Worm (Caenorhabditis elegans) whole organism, young adult: ENCODE measurements around the gene K02D3.1.

Experiments used
- B0019.2 ChIP-seq: fragments of 200-800 bp; sonication (Bioruptor generic); conservative IDR thresholded peaks from 2 replicates; pipeline ENCODE4 v1.3.6; 2022; ENCODE audit warnings: missing genetic modification reagents, missing genetic modification characterization, missing compliant biosample characterization
- B0336.3 ChIP-seq: fragments of 200-800 bp; sonication (Bioruptor generic); IDR thresholded peaks from 2 replicates; pipeline ENCODE4 v1.3.6; 2022; ENCODE audit warnings: missing genetic modification characterization, missing compliant biosample characterization
- C06A6.2 ChIP-seq: fragments of 200-800 bp; sonication (Bioruptor generic); conservative IDR thresholded peaks from 2 replicates; pipeline ENCODE4 v1.3.6; 2022; ENCODE audit warnings: missing genetic modification characterization, missing compliant biosample characterization
- C17E4.6 ChIP-seq: fragments of 200-800 bp; sonication (Bioruptor generic); IDR thresholded peaks from 2 replicates; pipeline ENCODE4 v1.3.6; 2022; ENCODE audit warnings: missing genetic modification reagents, missing genetic modification characterization, missing compliant biosample characterization
- D2030.7 ChIP-seq: fragments of 200-800 bp; sonication (Bioruptor generic); IDR thresholded peaks from 2 replicates; pipeline ENCODE4 v1.3.6; 2022; ENCODE audit warnings: missing genetic modification reagents, missing genetic modification characterization, missing compliant biosample characterization
- F10E7.11 ChIP-seq: sonication (generic microtip); optimal IDR thresholded peaks from 2 replicates; lab custom pipeline; 2017; ENCODE audit warnings: mild to moderate bottlenecking, missing genetic modification characterization, moderate library complexity, missing compliant biosample characterization
- F23B12.7 ChIP-seq: sonication (generic microtip); optimal IDR thresholded peaks from 2 replicates; lab custom pipeline; 2017; ENCODE audit warnings: missing genetic modification characterization, mild to moderate bottlenecking, missing compliant biosample characterization, antibody characterized with exemption, moderate library complexity; ENCODE audit not compliant: insufficient read depth
- F37B4.10 ChIP-seq: fragments of 200-800 bp; sonication (Bioruptor generic); IDR thresholded peaks from 2 replicates; pipeline ENCODE4 v1.3.6; 2022; ENCODE audit warnings: missing genetic modification characterization, missing compliant biosample characterization
- F52B5.7 ChIP-seq: sonication (generic microtip); optimal IDR thresholded peaks from 2 replicates; lab custom pipeline; 2016; ENCODE audit warnings: mild to moderate bottlenecking, missing genetic modification characterization, missing compliant biosample characterization
- F57A8.1 ChIP-seq: fragments of 200-800 bp; sonication (Bioruptor generic); optimal IDR thresholded peaks from 2 replicates; lab custom pipeline; 2018; ENCODE audit warnings: mild to moderate bottlenecking, missing genetic modification characterization, moderate library complexity, missing compliant biosample characterization
- F57C9.4 ChIP-seq: sonication (generic microtip); optimal IDR thresholded peaks from 2 replicates; lab custom pipeline; 2017; ENCODE audit warnings: mild to moderate bottlenecking, missing genetic modification characterization, missing compliant biosample characterization
- T07F8.4 ChIP-seq: sonication (generic microtip); optimal IDR thresholded peaks from 2 replicates; lab custom pipeline; 2016; ENCODE audit warnings: mild to moderate bottlenecking, missing genetic modification characterization, moderate library complexity, missing compliant biosample characterization
- T26A5.8 ChIP-seq: sonication (generic microtip); optimal IDR thresholded peaks from 2 replicates; lab custom pipeline; 2016; ENCODE audit warnings: missing genetic modification characterization, missing compliant biosample characterization
- Y56A3A.18 ChIP-seq: fragments of 200-800 bp; sonication (Bioruptor generic); IDR thresholded peaks from 2 replicates; pipeline ENCODE4 v1.3.6; 2022; ENCODE audit warnings: missing genetic modification reagents, missing genetic modification characterization, missing compliant biosample characterization
- Y67H2A.10 ChIP-seq: fragments of 200-800 bp; sonication (Bioruptor generic); conservative IDR thresholded peaks from 2 replicates; pipeline ENCODE4 v1.3.6; 2022; ENCODE audit warnings: missing genetic modification reagents, missing genetic modification characterization, missing compliant biosample characterization
- aptf-2 ChIP-seq: fragments of 200-800 bp; sonication (Bioruptor generic); conservative IDR thresholded peaks from 2 replicates; pipeline ENCODE4 v1.3.6; 2022; ENCODE audit warnings: missing genetic modification reagents, missing genetic modification characterization, missing compliant biosample characterization
- atf-7 ChIP-seq: sonication (generic microtip); optimal IDR thresholded peaks from 2 replicates; lab custom pipeline; 2017; ENCODE audit warnings: mild to moderate bottlenecking, missing genetic modification characterization, missing compliant biosample characterization
- athp-1 ChIP-seq: sonication (generic microtip); optimal IDR thresholded peaks from 2 replicates; lab custom pipeline; 2017; ENCODE audit warnings: mild to moderate bottlenecking, missing genetic modification characterization, missing compliant biosample characterization
- attf-5 ChIP-seq: fragments of 200-800 bp; sonication (Bioruptor generic); optimal IDR thresholded peaks from 2 replicates; lab custom pipeline; 2018; ENCODE audit warnings: mild to moderate bottlenecking, missing genetic modification characterization, missing compliant biosample characterization
- bed-2 ChIP-seq: fragments of 200-800 bp; sonication (Bioruptor generic); IDR thresholded peaks from 2 replicates; pipeline ENCODE4 v1.3.6; 2022; ENCODE audit warnings: missing genetic modification reagents, missing genetic modification characterization, missing compliant biosample characterization
- ccch-3 ChIP-seq: fragments of 200-800 bp; sonication (Bioruptor generic); optimal IDR thresholded peaks from 2 replicates; lab custom pipeline; 2018; ENCODE audit warnings: mild to moderate bottlenecking, missing genetic modification characterization, missing compliant biosample characterization
- cebp-1 ChIP-seq, 2 experiments: fragments of 200-800 bp in 1 of 2; sonication (Bioruptor generic) in 1 of 2; sonication (generic microtip) in 1 of 2; IDR thresholded peaks in 1 of 2; optimal IDR thresholded peaks in 1 of 2; 2 replicates each; pipeline versions ENCODE4 v1.3.6 to Lab custom; 2017 to 2022; ENCODE audit warnings: missing compliant biosample characterization in 2 of 2, missing genetic modification characterization in 2 of 2, mild to moderate bottlenecking in 1 of 2, missing genetic modification reagents in 1 of 2, moderate library complexity in 1 of 2
- ceh-100 ChIP-seq: fragments of 200-800 bp; sonication (Bioruptor generic); IDR thresholded peaks from 2 replicates; pipeline ENCODE4 v1.3.6; 2022; ENCODE audit warnings: missing genetic modification reagents, missing genetic modification characterization, missing compliant biosample characterization
- ceh-91 ChIP-seq: fragments of 200-800 bp; sonication (Bioruptor generic); IDR thresholded peaks from 2 replicates; pipeline ENCODE4 v1.3.6; 2022; ENCODE audit warnings: missing genetic modification reagents, missing genetic modification characterization, missing compliant biosample characterization
- dpl-1 ChIP-seq: fragments of 150-350 bp; optimal IDR thresholded peaks from 2 replicates; lab custom pipeline; 2014; ENCODE audit warnings: missing biosample characterization, missing genetic modification reagents, missing genetic modification characterization
- gei-17 ChIP-seq: fragments of 200-800 bp; sonication (Bioruptor generic); optimal IDR thresholded peaks from 2 replicates; lab custom pipeline; 2018; ENCODE audit warnings: mild to moderate bottlenecking, missing genetic modification characterization, missing compliant biosample characterization
- lin-26 ChIP-seq: fragments of 200-800 bp; sonication (Bioruptor generic); IDR thresholded peaks from 2 replicates; pipeline ENCODE4 v1.3.6; 2022; ENCODE audit warnings: missing genetic modification reagents, missing genetic modification characterization, missing compliant biosample characterization
- lir-1 ChIP-seq: fragments of 200-800 bp; sonication (Bioruptor generic); conservative IDR thresholded peaks from 2 replicates; pipeline ENCODE4 v1.3.6; 2022; ENCODE audit warnings: missing genetic modification reagents, missing genetic modification characterization, missing compliant biosample characterization
- lsl-1 ChIP-seq: fragments of 200-800 bp; sonication (Bioruptor generic); optimal IDR thresholded peaks from 2 replicates; lab custom pipeline; 2018; ENCODE audit warnings: mild to moderate bottlenecking, missing genetic modification characterization, moderate library complexity, missing compliant biosample characterization
- lsy-27 ChIP-seq: sonication (generic microtip); optimal IDR thresholded peaks from 2 replicates; lab custom pipeline; 2017; ENCODE audit warnings: missing genetic modification characterization, mild to moderate bottlenecking, missing compliant biosample characterization, antibody characterized with exemption, missing genotype, borderline replicate concordance; ENCODE audit not compliant: insufficient read depth
- madf-8 ChIP-seq: fragments of 200-800 bp; sonication (Bioruptor generic); conservative IDR thresholded peaks from 2 replicates; pipeline ENCODE4 v1.3.6; 2022; ENCODE audit warnings: missing genetic modification reagents, missing genetic modification characterization, missing compliant biosample characterization
- mcd-1 ChIP-seq: fragments of 200-800 bp; sonication (Bioruptor generic); IDR thresholded peaks from 2 replicates; pipeline ENCODE4 v1.3.6; 2022; ENCODE audit warnings: missing genetic modification reagents, missing genetic modification characterization, missing compliant biosample characterization
- mxl-1 ChIP-seq: sonication (generic microtip); optimal IDR thresholded peaks from 2 replicates; lab custom pipeline; 2016; ENCODE audit warnings: missing genetic modification characterization, missing compliant biosample characterization
- nhr-179 ChIP-seq: sonication (generic microtip); optimal IDR thresholded peaks from 2 replicates; lab custom pipeline; 2016; ENCODE audit warnings: mild to moderate bottlenecking, missing genetic modification characterization, missing compliant biosample characterization
- nhr-27 ChIP-seq: fragments of 200-800 bp; sonication (Bioruptor generic); optimal IDR thresholded peaks from 2 replicates; lab custom pipeline; 2018; ENCODE audit warnings: mild to moderate bottlenecking, missing genetic modification characterization, moderate library complexity, missing compliant biosample characterization
- pbrm-1 ChIP-seq: fragments of 200-800 bp; sonication (Bioruptor generic); IDR thresholded peaks from 2 replicates; pipeline ENCODE4 v1.3.6; 2022; ENCODE audit warnings: missing genetic modification reagents, missing genetic modification characterization, missing compliant biosample characterization
- pha-4 ChIP-seq: fragments of 150-350 bp; sonication (generic microtip); optimal IDR thresholded peaks from 2 replicates; lab custom pipeline; 2014; ENCODE audit warnings: missing biosample characterization, missing genetic modification reagents, missing genetic modification characterization
- rcor-1 ChIP-seq: fragments of 200-800 bp; sonication (Bioruptor generic); IDR thresholded peaks from 2 replicates; pipeline ENCODE4 v1.3.6; 2022; ENCODE audit warnings: missing genetic modification reagents, missing genetic modification characterization, missing compliant biosample characterization
- rec-8 ChIP-seq, 2 experiments: sonication (generic microtip); optimal IDR thresholded peaks; 2 replicates each; lab custom pipeline; 2016; ENCODE audit warnings: mild to moderate bottlenecking in 2 of 2, missing genetic modification characterization in 2 of 2, missing genetic modification reagents in 2 of 2, missing genotype in 2 of 2, missing biosample characterization in 1 of 2, missing compliant biosample characterization in 1 of 2, moderate library complexity in 1 of 2
- rpc-1 ChIP-seq, 2 experiments: fragments of 150-350 bp in 1 of 2; sonication (generic microtip) in 1 of 2; optimal IDR thresholded peaks; 2 replicates each; lab custom pipeline; 2014 to 2018; ENCODE audit warnings: missing biosample characterization in 1 of 2, missing genetic modification characterization in 1 of 2, missing genetic modification reagents in 1 of 2, missing genotype in 1 of 2
- sea-2 ChIP-seq: fragments of 200-800 bp; sonication (Bioruptor generic); IDR thresholded peaks from 2 replicates; pipeline ENCODE4 v1.3.6; 2022; ENCODE audit warnings: missing genetic modification characterization, missing compliant biosample characterization
- tbp1 ChIP-seq: fragments of 200-800 bp; sonication (Bioruptor generic); optimal IDR thresholded peaks from 2 replicates; lab custom pipeline; 2018; ENCODE audit warnings: mild to moderate bottlenecking, missing genetic modification characterization, missing compliant biosample characterization
- xnd-1 ChIP-seq: sonication (generic microtip); optimal IDR thresholded peaks from 2 replicates; lab custom pipeline; 2016; ENCODE audit warnings: missing genotype, missing genetic modification reagents, missing genetic modification characterization, missing compliant biosample characterization
- zim-3 ChIP-seq: sonication (generic microtip); optimal IDR thresholded peaks from 2 replicates; lab custom pipeline; 2017; ENCODE audit warnings: mild to moderate bottlenecking, missing genetic modification characterization, moderate library complexity, missing compliant biosample characterization
- ztf-18 ChIP-seq: sonication (generic microtip); optimal IDR thresholded peaks from 2 replicates; lab custom pipeline; 2016; ENCODE audit warnings: missing genotype, mild to moderate bottlenecking, missing genetic modification characterization, missing compliant biosample characterization
- ztf-28 ChIP-seq: fragments of 200-800 bp; sonication (Bioruptor generic); IDR thresholded peaks from 2 replicates; pipeline ENCODE4 v1.3.6; 2022; ENCODE audit warnings: missing genetic modification reagents, missing genetic modification characterization, missing compliant biosample characterization

K02D3.1 gene

ce11 chrX:13700642-13701233, 6.0 kb upstream of the K02D3.1 start (continued):
- TF ChIP-seq zim-3 (tag; lab: Kevin White, UChicago) (peak; percentile 67), sea-2 (GFP tag; lab: Robert Waterston, UW) (0 out of 2 replicates have a peak, but pooled peaks have one; percentile 51), D2030.7 (GFP tag; lab: Robert Waterston, UW) (no peak), lsy-27 (tag; lab: Kevin White, UChicago) (peak; percentile 27), F10E7.11 (tag; lab: Kevin White, UChicago) (peak; percentile 99), F57C9.4 (tag; lab: Kevin White, UChicago) (peak; percentile 54), nhr-179 (tag; lab: Kevin White, UChicago) (peak; percentile 86), lsl-1 (GFP tag; lab: Kevin White, UChicago) (no peak), nhr-27 (tag; lab: Kevin White, UChicago) (peak; percentile 97), F52B5.7 (tag; lab: Kevin White, UChicago) (peak; percentile 94), mxl-1 (tag; lab: Kevin White, UChicago) (peak; percentile 86), Y56A3A.18 (GFP tag; lab: Robert Waterston, UW) (peak; percentile 100), ceh-100 (GFP tag; lab: Robert Waterston, UW) (peak; percentile 79), rpc-1 (optimal IDR thresholded peaks at IDR 0.05; lab: Kevin White, UChicago) (peak; percentile 15), rpc-1 (tag; optimal IDR thresholded peaks at IDR 0.05; lab: Kevin White, UChicago) (no peak), bed-2 (GFP tag; lab: Robert Waterston, UW) (0 out of 2 replicates have a peak, but pooled peaks have one; percentile 60), rec-8 (tag; optimal IDR thresholded peaks at IDR 0.05; lab: Kevin White, UChicago) (no peak), pha-4 (tag; lab: Kevin White, UChicago) (peak; percentile 95), B0019.2 (GFP tag; lab: Robert Waterston, UW) (no peak), F23B12.7 (tag; lab: Kevin White, UChicago) (peak; percentile 98), gei-17 (GFP tag; lab: Kevin White, UChicago) (peak; percentile 98), dpl-1 (GFP tag; lab: Kevin White, UChicago) (no peak), B0336.3 (GFP tag; lab: Robert Waterston, UW) (peak; percentile 99), xnd-1 (tag; lab: Kevin White, UChicago) (no peak), C06A6.2 (GFP tag; lab: Robert Waterston, UW) (peak; percentile 98), atf-7 (tag; lab: Kevin White, UChicago) (peak; percentile 99), C17E4.6 (GFP tag; lab: Robert Waterston, UW) (peak; percentile 90), cebp-1 (GFP tag; IDR thresholded peaks at IDR 0.05; lab: Robert Waterston, UW) (peak; percentile 75), cebp-1 (tag; optimal IDR thresholded peaks at IDR 0.05; lab: Kevin White, UChicago) (peak; percentile 98), ztf-18 (tag; lab: Kevin White, UChicago) (peak; percentile 69), T26A5.8 (no peak), tbp1 (GFP tag; lab: Kevin White, UChicago) (peak; percentile 82), rcor-1 (GFP tag; lab: Robert Waterston, UW) (peak; percentile 98), attf-5 (GFP tag; lab: Kevin White, UChicago) (peak; percentile 57), athp-1 (tag; lab: Kevin White, UChicago) (peak; percentile 62), pbrm-1 (GFP tag; lab: Robert Waterston, UW) (peak; percentile 94), ccch-3 (GFP tag; lab: Kevin White, UChicago) (peak; percentile 92), Y67H2A.10 (GFP tag; lab: Robert Waterston, UW) (0 out of 2 replicates have a peak, but pooled peaks have one; percentile 34), ztf-28 (GFP tag; lab: Robert Waterston, UW) (no peak; the same call in 1 of the 2 replicates), lin-26 (peak; percentile 81), ceh-91 (GFP tag; lab: Robert Waterston, UW) (no peak), aptf-2 (GFP tag; lab: Robert Waterston, UW) (no peak), F57A8.1 (peak; percentile 92), madf-8 (no peak), F37B4.10 (GFP tag; lab: Robert Waterston, UW) (0 out of 2 replicates have a peak, but pooled peaks have one; percentile 83), T07F8.4 (tag; lab: Kevin White, UChicago) (peak; percentile 94), lir-1 (GFP tag; lab: Robert Waterston, UW) (peak; percentile 94), mcd-1 (peak; percentile 92)
